Worm (Caenorhabditis elegans) whole organism, L1 larva: ENCODE measurements around the gene nhr-252.

Experiments used
- C34B4.2 ChIP-seq: sonication (generic microtip); optimal IDR thresholded peaks from 2 replicates; lab custom pipeline; 2017; ENCODE audit warnings: mild to moderate bottlenecking, missing genetic modification characterization, missing compliant biosample characterization
- aha-1 ChIP-seq: fragments of 150-350 bp; optimal IDR thresholded peaks from 2 replicates; lab custom pipeline; 2014; ENCODE audit warnings: missing biosample characterization, missing genetic modification characterization
- aly-2 ChIP-seq: fragments of 150-350 bp; optimal IDR thresholded peaks from 2 replicates; lab custom pipeline; 2014; ENCODE audit warnings: missing biosample characterization, missing genetic modification characterization
- ceh-82 ChIP-seq, 3 experiments: fragments of 150-350 bp in 1 of 3; sonication (generic microtip) in 2 of 3; optimal IDR thresholded peaks; 2 replicates each; lab custom pipeline; 2014 to 2017; ENCODE audit warnings: missing biosample characterization in 3 of 3, missing genetic modification characterization in 3 of 3
- ceh-90 ChIP-seq: sonication (generic microtip); optimal IDR thresholded peaks from 2 replicates; lab custom pipeline; 2016; ENCODE audit warnings: missing genetic modification characterization, missing compliant biosample characterization
- ces-1 ChIP-seq: fragments of 150-350 bp; optimal IDR thresholded peaks from 2 replicates; lab custom pipeline; 2014; ENCODE audit warnings: missing biosample characterization, missing genetic modification reagents, missing genetic modification characterization
- dpl-1 ChIP-seq, 3 experiments: fragments of 150-350 bp in 2 of 3; sonication (generic microtip) in 1 of 3; optimal IDR thresholded peaks; 2 replicates each; lab custom pipeline; 2014 to 2017; ENCODE audit warnings: missing biosample characterization in 3 of 3, missing genetic modification characterization in 3 of 3, missing genetic modification reagents in 3 of 3
- dsc-1 ChIP-seq: sonication (generic microtip); optimal IDR thresholded peaks from 2 replicates; lab custom pipeline; 2016; ENCODE audit warnings: mild to moderate bottlenecking, missing genetic modification characterization, missing compliant biosample characterization
- efl-1 ChIP-seq, 4 experiments: fragments of 150-350 bp; optimal IDR thresholded peaks in 3 of 4; peaks in 1 of 4; 1 replicate in 1 of 4; 2 replicates in 3 of 4; lab custom pipeline; 2014; ENCODE audit warnings: missing biosample characterization in 2 of 4, missing genetic modification characterization in 2 of 4, missing genetic modification reagents in 2 of 4
- efl-3 ChIP-seq: fragments of 200-800 bp; sonication (Bioruptor generic); optimal IDR thresholded peaks from 2 replicates; lab custom pipeline; 2018; ENCODE audit warnings: mild to moderate bottlenecking, missing genetic modification characterization, missing compliant biosample characterization
- egl-13 ChIP-seq: sonication (generic microtip); optimal IDR thresholded peaks from 2 replicates; lab custom pipeline; 2016; ENCODE audit warnings: missing genotype, missing genetic modification reagents, missing genetic modification characterization, missing compliant biosample characterization
- egl-27 ChIP-seq, 2 experiments: fragments of 150-350 bp in 1 of 2; sonication (generic microtip); optimal IDR thresholded peaks; 3 replicates each; lab custom pipeline; 2017 to 2018; ENCODE audit warnings: missing biosample characterization in 2 of 2, missing genetic modification characterization in 2 of 2, missing genetic modification reagents in 2 of 2
- elt-2 ChIP-seq: sonication (generic microtip); optimal IDR thresholded peaks from 2 replicates; lab custom pipeline; 2016; ENCODE audit warnings: missing genetic modification characterization, mild to moderate bottlenecking, inconsistent platforms, missing compliant biosample characterization, missing genetic modification reagents
- elt-3 ChIP-seq, 6 experiments: fragments of 150-350 bp in 1 of 6; sonication (generic microtip); optimal IDR thresholded peaks; 2 replicates each; lab custom pipeline; 2017 to 2018; ENCODE audit warnings: missing biosample characterization in 6 of 6, missing genetic modification characterization in 6 of 6, inconsistent platforms in 1 of 6
- ets-5 ChIP-seq: fragments of 200-800 bp; sonication (Bioruptor generic); IDR thresholded peaks from 2 replicates; pipeline ENCODE4 v1.3.6; 2022; ENCODE audit warnings: missing genetic modification characterization, missing compliant biosample characterization
- fkh-4 ChIP-seq: sonication (generic microtip); optimal IDR thresholded peaks from 2 replicates; lab custom pipeline; 2016; ENCODE audit warnings: missing compliant biosample characterization, missing genetic modification characterization, borderline replicate concordance
- fkh-8 ChIP-seq: sonication (generic microtip); optimal IDR thresholded peaks from 2 replicates; lab custom pipeline; 2016; ENCODE audit warnings: mild to moderate bottlenecking, missing genetic modification characterization, missing compliant biosample characterization
- fos-1 ChIP-seq: fragments of 150-350 bp; optimal IDR thresholded peaks from 2 replicates; lab custom pipeline; 2014; ENCODE audit warnings: missing biosample characterization, missing genetic modification characterization
- grh-1 ChIP-seq: fragments of 200-800 bp; sonication (Bioruptor generic); IDR thresholded peaks from 2 replicates; pipeline ENCODE4 v1.3.6; 2022; ENCODE audit warnings: missing genetic modification reagents, missing genetic modification characterization, missing compliant biosample characterization
- hlh-4 ChIP-seq: sonication (generic microtip); optimal IDR thresholded peaks from 2 replicates; lab custom pipeline; 2016; ENCODE audit warnings: mild to moderate bottlenecking, missing genetic modification characterization, missing compliant biosample characterization
- hpl-2 ChIP-seq: fragments of 150-350 bp; optimal IDR thresholded peaks from 2 replicates; lab custom pipeline; 2014; ENCODE audit warnings: missing biosample characterization, missing genetic modification reagents, missing genetic modification characterization
- irx-1 ChIP-seq: sonication (generic microtip); optimal IDR thresholded peaks from 2 replicates; lab custom pipeline; 2016; ENCODE audit warnings: missing genetic modification characterization, missing compliant biosample characterization
- isw-1 ChIP-seq: fragments of 200-800 bp; sonication (Bioruptor generic); IDR thresholded peaks from 2 replicates; pipeline ENCODE4 v1.3.6; 2022; ENCODE audit warnings: missing genetic modification characterization, missing compliant biosample characterization
- jun-1 ChIP-seq: fragments of 150-350 bp; optimal IDR thresholded peaks from 2 replicates; lab custom pipeline; 2014; ENCODE audit warnings: missing biosample characterization, missing genetic modification reagents, missing genetic modification characterization
- lin-15B ChIP-seq: fragments of 150-350 bp; sonication (generic microtip); optimal IDR thresholded peaks from 3 replicates; lab custom pipeline; 2014; ENCODE audit warnings: missing biosample characterization, missing genetic modification characterization
- lin-35 ChIP-seq, 2 experiments: fragments of 150-350 bp; optimal IDR thresholded peaks; 2 replicates each; lab custom pipeline; 2014; ENCODE audit warnings: missing biosample characterization in 2 of 2, missing genetic modification characterization in 2 of 2, missing genetic modification reagents in 2 of 2
- lsy-2 ChIP-seq, 2 experiments: fragments of 150-350 bp; optimal IDR thresholded peaks; 2 replicates each; lab custom pipeline; 2014; ENCODE audit warnings: missing biosample characterization in 2 of 2, missing genetic modification characterization in 2 of 2
- mab-9 ChIP-seq: fragments of 200-800 bp; sonication (Bioruptor generic); IDR thresholded peaks from 2 replicates; pipeline ENCODE4 v1.3.6; 2022; ENCODE audit warnings: missing genetic modification reagents, missing genetic modification characterization, missing compliant biosample characterization
- mdl-1 ChIP-seq, 2 experiments: fragments of 150-350 bp; optimal IDR thresholded peaks; 2 replicates each; lab custom pipeline; 2014 to 2017; ENCODE audit warnings: missing biosample characterization in 2 of 2, missing genetic modification characterization in 2 of 2, inconsistent platforms in 1 of 2
- mep-1 ChIP-seq: fragments of 150-350 bp; optimal IDR thresholded peaks from 2 replicates; lab custom pipeline; 2014; ENCODE audit warnings: missing biosample characterization, missing genetic modification characterization
- nhr-12 ChIP-seq: sonication (generic microtip); optimal IDR thresholded peaks from 2 replicates; lab custom pipeline; 2017; ENCODE audit warnings: missing biosample characterization, missing genetic modification characterization
- nhr-28 ChIP-seq: fragments of 150-350 bp; optimal IDR thresholded peaks from 2 replicates; lab custom pipeline; 2014; ENCODE audit warnings: missing biosample characterization, missing genetic modification characterization
- nhr-47 ChIP-seq: sonication (generic microtip); optimal IDR thresholded peaks from 2 replicates; lab custom pipeline; 2016; ENCODE audit warnings: mild to moderate bottlenecking, missing genetic modification characterization, moderate library complexity, missing compliant biosample characterization
- nhr-85 ChIP-seq: sonication (generic microtip); peaks from one replicate; lab custom pipeline; 2016; ENCODE audit warnings: missing genetic modification characterization, inconsistent platforms, missing compliant biosample characterization
- pax-3 ChIP-seq: fragments of 200-800 bp; sonication (Bioruptor generic); optimal IDR thresholded peaks from 2 replicates; lab custom pipeline; 2018; ENCODE audit warnings: mild to moderate bottlenecking, missing genetic modification characterization, moderate library complexity, missing compliant biosample characterization
- pqm-1 ChIP-seq: sonication (generic microtip); optimal IDR thresholded peaks from 3 replicates; lab custom pipeline; 2017; ENCODE audit warnings: missing biosample characterization, missing genetic modification characterization
- skn-1 ChIP-seq: fragments of 150-350 bp; optimal IDR thresholded peaks from 2 replicates; lab custom pipeline; 2014; ENCODE audit warnings: missing biosample characterization, missing genetic modification characterization
- sox-4 ChIP-seq: sonication (generic microtip); optimal IDR thresholded peaks from 2 replicates; lab custom pipeline; 2016; ENCODE audit warnings: missing genetic modification characterization, missing compliant biosample characterization
- sup-37 ChIP-seq: fragments of 200-800 bp; sonication (Bioruptor generic); optimal IDR thresholded peaks from 2 replicates; lab custom pipeline; 2018; ENCODE audit warnings: mild to moderate bottlenecking, missing genetic modification characterization, missing compliant biosample characterization
- tbx-2 ChIP-seq: sonication (generic microtip); optimal IDR thresholded peaks from 2 replicates; lab custom pipeline; 2016; ENCODE audit warnings: missing genetic modification characterization, missing compliant biosample characterization
- tlp-1 ChIP-seq: fragments of 150-350 bp; optimal IDR thresholded peaks from 2 replicates; lab custom pipeline; 2014; ENCODE audit warnings: missing biosample characterization, missing genetic modification characterization
- unc-30 ChIP-seq: sonication (generic microtip); optimal IDR thresholded peaks from 2 replicates; lab custom pipeline; 2017; ENCODE audit warnings: missing biosample characterization, missing genetic modification characterization
- unc-62 ChIP-seq: fragments of 150-350 bp; optimal IDR thresholded peaks from 2 replicates; lab custom pipeline; 2014; ENCODE audit warnings: missing biosample characterization, missing genetic modification reagents, missing genetic modification characterization
- unc-86 ChIP-seq: sonication (generic microtip); optimal IDR thresholded peaks from 2 replicates; lab custom pipeline; 2016; ENCODE audit warnings: missing genetic modification characterization, missing compliant biosample characterization
- unc-98 ChIP-seq: fragments of 200-800 bp; sonication (Bioruptor generic); IDR thresholded peaks from 2 replicates; pipeline ENCODE4 v1.3.6; 2022; ENCODE audit warnings: missing genetic modification characterization, missing compliant biosample characterization
- vab-15 ChIP-seq: sonication (generic microtip); optimal IDR thresholded peaks from 2 replicates; lab custom pipeline; 2017; ENCODE audit warnings: missing genotype, mild to moderate bottlenecking, missing genetic modification characterization, missing compliant biosample characterization
- zag-1 ChIP-seq: fragments of 150-350 bp; optimal IDR thresholded peaks from 2 replicates; lab custom pipeline; 2014; ENCODE audit warnings: missing biosample characterization, missing genetic modification characterization
- ztf-4 ChIP-seq: fragments of 150-350 bp; optimal IDR thresholded peaks from 2 replicates; lab custom pipeline; 2014; ENCODE audit warnings: missing biosample characterization, missing genetic modification characterization

The nhr-252 gene

ce11 chrV:385488-385887, 18.9 kb upstream of the nhr-252 start, which contains the start of gene lipl-5:
Gene lipl-5 (plus strand): TSS chrV:385746.
- no peak for TF ChIP-seq unc-86 (tag; lab: Kevin White, UChicago)
- no peak for TF ChIP-seq dpl-1 (GFP tag; optimal IDR thresholded peaks at IDR 0.05; lab: Kevin White, UChicago)
- no peak for TF ChIP-seq lsy-2 (tag; optimal IDR thresholded peaks at IDR 0.05; lab: Kevin White, UChicago)
- peak; percentile 81 for TF ChIP-seq elt-2
- peak in 1 of 2 experiments; percentile 18 for TF ChIP-seq lin-35 (GFP tag; optimal IDR thresholded peaks at IDR 0.05; lab: Kevin White, UChicago)
- TF ChIP-seq isw-1 (GFP tag; lab: Robert Waterston, UW), result no peak

ce11 chrV:388397-388796, 16.0 kb upstream of the nhr-252 start, which contains the start of gene ZK6.6:
Gene ZK6.6 (plus strand): TSS chrV:388697.
- no peak for TF ChIP-seq ceh-90 (tag; lab: Kevin White, UChicago)

DNA sequence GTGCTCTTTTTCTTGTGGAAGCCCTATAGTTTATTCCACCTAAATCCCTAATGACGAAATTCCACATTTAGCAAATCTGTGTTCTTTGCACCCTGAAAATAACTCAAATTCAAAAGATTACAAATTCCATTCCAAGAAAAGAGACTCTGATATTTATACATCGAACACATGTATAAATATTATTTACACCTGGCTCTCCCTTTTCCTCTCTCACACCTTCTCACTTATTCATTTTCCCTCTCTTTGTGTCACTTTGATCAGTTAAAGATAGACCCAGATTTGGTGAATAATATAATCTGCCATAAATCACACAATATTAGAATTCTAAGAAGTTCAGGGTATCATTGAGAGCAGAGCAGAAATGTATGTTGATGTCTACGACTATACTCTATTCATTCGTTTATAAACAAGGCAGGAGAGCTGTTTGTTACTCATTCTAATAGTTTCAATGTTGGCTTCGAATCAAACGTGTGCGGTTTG, 12.2 kb upstream of the nhr-252 start, which contains the start of gene nhr-254:
nhr-254 (plus strand) TSS at position 430 of the 480 bp plus-strand sequence.
- TF ChIP-seq tlp-1 (tag; lab: Kevin White, UChicago) (no peak), lin-15B (no peak), nhr-28 (tag; lab: Kevin White, UChicago) (no peak), aly-2 (tag; lab: Kevin White, UChicago) (no peak), unc-86 (tag; lab: Kevin White, UChicago) (no peak), pax-3 (tag; lab: Kevin White, UChicago) (peak; percentile 38), dpl-1 (GFP tag; optimal IDR thresholded peaks at IDR 0.05; lab: Kevin White, UChicago) (no peak), nhr-47 (tag; lab: Kevin White, UChicago) (peak; percentile 59), aha-1 (no peak), mdl-1 (tag; optimal IDR thresholded peaks at IDR 0.05; lab: Kevin White, UChicago) (no peak), ceh-90 (tag; lab: Kevin White, UChicago) (no peak), efl-3 (GFP tag; lab: Kevin White, UChicago) (no peak), elt-2 (no peak), egl-13 (tag; lab: Kevin White, UChicago) (no peak), nhr-12 (tag; lab: Kevin White, UChicago) (no peak), efl-1 (optimal IDR thresholded peaks at IDR 0.05; lab: Kevin White, UChicago) (no peak), efl-1 (GFP tag; optimal IDR thresholded peaks at IDR 0.05 in 1 of 2; lab: Kevin White, UChicago) (no peak), mab-9 (GFP tag; lab: Robert Waterston, UW) (no peak), tbx-2 (tag; lab: Kevin White, UChicago) (no peak), egl-27 (tag; optimal IDR thresholded peaks at IDR 0.05; lab: Kevin White, UChicago) (no peak), ces-1 (GFP tag; lab: Kevin White, UChicago) (no peak), nhr-85 (no peak), unc-30 (no peak), isw-1 (GFP tag; lab: Robert Waterston, UW) (no peak), hpl-2 (GFP tag; lab: Kevin White, UChicago) (no peak), skn-1 (no peak), ceh-82 (tag; optimal IDR thresholded peaks at IDR 0.05; lab: Kevin White, UChicago) (no peak), dsc-1 (peak; percentile 47), irx-1 (tag; lab: Kevin White, UChicago) (no peak), jun-1 (tag; lab: Kevin White, UChicago) (no peak), elt-3 (tag; optimal IDR thresholded peaks at IDR 0.05; lab: Kevin White, UChicago) (no peak), mep-1 (tag; lab: Kevin White, UChicago) (no peak), zag-1 (tag; lab: Kevin White, UChicago) (no peak), pqm-1 (tag; lab: Kevin White, UChicago) (no peak), ztf-4 (tag; lab: Kevin White, UChicago) (no peak), vab-15 (tag; lab: Kevin White, UChicago) (no peak), sup-37 (GFP tag; lab: Kevin White, UChicago) (no peak), fkh-4 (tag; lab: Kevin White, UChicago) (no peak), C34B4.2 (tag; lab: Kevin White, UChicago) (no peak), unc-98 (GFP tag; lab: Robert Waterston, UW) (no peak), grh-1 (GFP tag; lab: Robert Waterston, UW) (no peak), unc-62 (GFP tag; lab: Kevin White, UChicago) (no peak), hlh-4 (peak; percentile 35), ets-5 (GFP tag; lab: Robert Waterston, UW) (no peak), fos-1 (tag; lab: Kevin White, UChicago) (no peak), sox-4 (tag; lab: Kevin White, UChicago) (no peak), fkh-8 (tag; lab: Kevin White, UChicago) (peak; percentile 63)
